Fruit fly (Drosophila melanogaster): ENCODE measurements around the gene CG11409.

DNA sequence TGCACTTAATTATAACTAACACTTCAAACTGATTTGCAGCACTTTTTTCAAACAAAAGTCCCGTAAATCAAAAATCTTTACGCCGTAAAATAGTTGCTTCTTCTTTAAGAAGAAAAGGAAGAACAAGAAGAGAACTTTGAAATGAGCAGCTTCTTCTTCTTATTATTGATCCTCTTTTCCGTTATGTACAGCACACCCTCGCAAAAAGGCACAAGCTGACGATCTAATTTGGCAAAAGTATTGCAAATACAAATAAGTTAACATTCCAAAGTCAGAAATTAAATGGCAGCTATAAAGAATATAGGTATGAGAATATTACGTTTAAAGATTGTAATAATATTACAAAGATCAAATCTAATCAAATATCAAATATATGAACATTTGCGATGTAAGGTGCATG is at the start of gene CG11409:
- no peak for TF ChIP-seq usp (GFP tag; optimal IDR thresholded peaks at IDR 0.05)
- TF ChIP-seq Dll (optimal IDR thresholded peaks at IDR 0.05) = no peak
- TF ChIP-seq psq (optimal IDR thresholded peaks at IDR 0.05) = no peak

Measured in whole organism.